Worm (Caenorhabditis elegans): ENCODE measurements around the gene fip-1.

fip-1 gene

DNA sequence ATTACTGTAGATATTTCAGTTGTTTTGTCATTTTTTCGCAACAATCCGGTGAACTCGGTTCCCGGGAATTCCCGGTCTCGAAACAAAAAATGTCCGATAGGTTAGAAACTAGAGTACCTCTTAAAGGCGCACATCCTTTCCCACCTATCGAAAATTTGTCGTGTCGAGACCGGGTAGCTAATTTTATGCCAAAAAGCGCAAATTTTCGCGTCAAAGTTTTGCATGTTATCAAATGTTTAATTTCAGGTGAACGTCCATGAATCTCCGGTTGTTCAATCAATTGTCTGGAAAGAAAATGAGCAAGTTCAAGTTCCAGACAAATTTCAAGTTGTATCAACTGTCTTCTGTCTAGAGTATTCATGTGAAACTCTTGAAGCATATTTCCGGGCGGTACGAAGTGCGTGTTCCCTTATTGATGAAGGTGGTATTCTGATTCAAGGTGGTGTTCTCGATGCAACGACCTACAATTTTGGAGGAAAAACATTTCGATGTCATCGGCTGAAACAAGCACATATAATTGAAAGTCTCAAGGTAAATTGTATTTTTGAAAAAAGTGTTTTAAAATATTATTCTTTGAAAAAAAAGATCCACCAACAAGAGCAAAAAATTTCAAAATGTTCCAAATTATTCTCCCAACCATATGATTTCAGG, 46.2 kb downstream of the fip-1 start (continued):
- TF ChIP-seq akir-1 (GFP tag; optimal IDR thresholded peaks at IDR 0.05) (no peak), ccch-3 (GFP tag; optimal IDR thresholded peaks at IDR 0.05) (no peak), tlf-1 (GFP tag; optimal IDR thresholded peaks at IDR 0.05) (peak; percentile 71), hmg-1.2 (GFP tag; IDR thresholded peaks at IDR 0.05) (peak; percentile 26; the same call in 1 of the 2 replicates), T26A5.8 (tag; optimal IDR thresholded peaks at IDR 0.05) (peak; percentile 29), F52B5.7 (tag; optimal IDR thresholded peaks at IDR 0.05) (peak; percentile 18), lin-54 (GFP tag; optimal IDR thresholded peaks at IDR 0.05) (peak; percentile 11), sea-2 (GFP tag; IDR thresholded peaks at IDR 0.05) (no peak), fkh-3 (tag; optimal IDR thresholded peaks at IDR 0.05) (peak; percentile 40), nfyb-1 (GFP tag; IDR thresholded peaks at IDR 0.05) (peak; percentile 80), cebp-1 (GFP tag; IDR thresholded peaks at IDR 0.05) (peak; percentile 42; the same call in 1 of the 2 replicates), cebp-1 (tag; optimal IDR thresholded peaks at IDR 0.05) (peak; percentile 53), efl-1 (GFP tag; optimal IDR thresholded peaks at IDR 0.05) (no peak), F57C9.4 (tag; optimal IDR thresholded peaks at IDR 0.05) (peak; percentile 64), pbrm-1 (GFP tag; IDR thresholded peaks at IDR 0.05) (peak; percentile 60; the same call in 1 of the 2 replicates), F10E7.11 (tag; optimal IDR thresholded peaks at IDR 0.05) (peak; percentile 83), egl-44 (GFP tag; IDR thresholded peaks at IDR 0.05) (peak; percentile 48; the same call in 1 of the 2 replicates), madf-3 (GFP tag; IDR thresholded peaks at IDR 0.05) (0 out of 2 replicates have a peak, but pooled peaks have one; percentile 56), Y67H2A.10 (GFP tag; conservative IDR thresholded peaks at IDR 0.05) (no peak), dpl-1 (GFP tag; optimal IDR thresholded peaks at IDR 0.05) (no peak), ceh-79 (tag; optimal IDR thresholded peaks at IDR 0.05) (peak; percentile 9), let-526 (GFP tag; IDR thresholded peaks at IDR 0.05) (0 out of 2 replicates have a peak, but pooled peaks have one; percentile 24), unc-130 (GFP tag; optimal IDR thresholded peaks at IDR 0.05) (no peak), let-607 (tag; optimal IDR thresholded peaks at IDR 0.05) (peak in 1 of 2 experiments; percentile 3), C17E4.6 (GFP tag; IDR thresholded peaks at IDR 0.05) (no peak), lsy-27 (tag; optimal IDR thresholded peaks at IDR 0.05; ENCODE audit: borderline replicate concordance, insufficient read depth) (no peak), K12H6.12 (tag; optimal IDR thresholded peaks at IDR 0.05) (no peak), ceh-40 (GFP tag; IDR thresholded peaks at IDR 0.05) (peak; percentile 81), nhr-27 (tag; optimal IDR thresholded peaks at IDR 0.05) (peak; percentile 56), lsl-1 (GFP tag; optimal IDR thresholded peaks at IDR 0.05) (no peak), mcd-1 (GFP tag; IDR thresholded peaks at IDR 0.05) (peak; percentile 12; the same call in 1 of the 2 replicates), B0035.1 (tag; optimal IDR thresholded peaks at IDR 0.05) (peak; percentile 32), hsf-1 (GFP tag; IDR thresholded peaks at IDR 0.05) (0 out of 2 replicates have a peak, but pooled peaks have one; percentile 24), mel-28 (tag; optimal IDR thresholded peaks at IDR 0.05; ENCODE audit: borderline replicate concordance) (no peak)

DNA sequence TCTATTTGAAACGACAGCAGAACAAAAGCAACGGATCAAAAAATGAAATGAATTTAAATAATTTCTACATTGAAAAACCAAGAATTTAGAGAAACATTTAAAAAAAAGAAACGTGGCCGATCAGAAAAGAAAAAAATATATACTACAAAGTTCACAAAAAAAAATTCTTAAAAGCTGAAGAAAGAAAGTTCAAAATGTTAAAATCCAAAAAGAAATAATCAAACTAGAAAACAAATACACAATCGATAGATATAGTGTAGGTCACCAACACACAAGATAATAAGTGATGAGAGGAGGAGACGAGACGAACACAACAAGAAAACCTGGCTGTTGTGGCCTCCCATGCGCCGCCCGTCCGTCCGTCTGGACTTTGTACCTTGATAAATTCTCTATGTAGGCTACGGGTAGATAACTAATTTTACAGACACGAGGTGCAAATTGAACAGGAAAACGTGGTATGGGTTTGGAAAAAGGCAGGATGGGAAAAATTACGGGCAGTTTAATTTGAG, 48.9 kb downstream of the fip-1 start, which contains the start of gene hadb-1:
Gene hadb-1, minus strand, starts transcription at position 51 of the 509 bp plus-strand sequence.
- TF ChIP-seq dox-1 (GFP tag; IDR thresholded peaks at IDR 0.05) (no peak), repo-1 (tag; optimal IDR thresholded peaks at IDR 0.05) (peak; percentile 10), lir-1 (GFP tag; conservative IDR thresholded peaks at IDR 0.05) (0 out of 2 replicates have a peak, but pooled peaks have one; percentile 7), let-526 (GFP tag; IDR thresholded peaks at IDR 0.05) (0 out of 2 replicates have a peak, but pooled peaks have one; percentile 22), nhr-80 (tag; optimal IDR thresholded peaks at IDR 0.05) (peak; percentile 56), rec-8 (tag; optimal IDR thresholded peaks at IDR 0.05) (no peak), B0019.2 (GFP tag; conservative IDR thresholded peaks at IDR 0.05) (no peak), cebp-1 (GFP tag; IDR thresholded peaks at IDR 0.05) (no peak), cebp-1 (tag; optimal IDR thresholded peaks at IDR 0.05) (peak; percentile 28), lin-26 (GFP tag; IDR thresholded peaks at IDR 0.05) (0 out of 2 replicates have a peak, but pooled peaks have one; percentile 7), attf-5 (GFP tag; optimal IDR thresholded peaks at IDR 0.05) (peak; percentile 12), ztf-25 (GFP tag; IDR thresholded peaks at IDR 0.05) (no peak), nhr-27 (tag; optimal IDR thresholded peaks at IDR 0.05) (no peak), Y56A3A.18 (GFP tag; IDR thresholded peaks at IDR 0.05) (no peak)

All from whole organism, young adult.